Worm (Caenorhabditis elegans) whole organism, L4 larva: ENCODE measurements around the gene swt-1.

Experiments
- F26F4.8 ChIP-seq: fragments of 200-800 bp; sonication (Bioruptor generic); conservative IDR thresholded peaks from 2 replicates; pipeline ENCODE4 v1.3.6; 2022; ENCODE audit warnings: missing genetic modification characterization, missing compliant biosample characterization
- F44E2.7 ChIP-seq: fragments of 200-800 bp; sonication (Bioruptor generic); IDR thresholded peaks from 2 replicates; pipeline ENCODE4 v2.1.2; 2022; ENCODE audit warnings: missing genetic modification characterization, missing compliant biosample characterization
- F49E8.2 ChIP-seq: sonication (generic microtip); optimal IDR thresholded peaks from 2 replicates; lab custom pipeline; 2016; ENCODE audit warnings: missing compliant biosample characterization, mild to moderate bottlenecking, missing genetic modification characterization, borderline replicate concordance
- R02D3.7 ChIP-seq: fragments of 150-350 bp; sonication (generic microtip); optimal IDR thresholded peaks from 3 replicates; lab custom pipeline; 2014; ENCODE audit warnings: missing biosample characterization, missing genetic modification characterization
- T20F7.1 ChIP-seq: fragments of 200-800 bp; sonication (Bioruptor generic); optimal IDR thresholded peaks from 2 replicates; lab custom pipeline; 2018; ENCODE audit warnings: mild to moderate bottlenecking, missing genetic modification characterization, missing compliant biosample characterization
- Y105C5A.15 ChIP-seq: fragments of 200-800 bp; sonication (Bioruptor generic); IDR thresholded peaks from 2 replicates; pipeline ENCODE4 v1.3.6; 2022; ENCODE audit warnings: missing genetic modification characterization, missing compliant biosample characterization
- Y48G9A.11 ChIP-seq: fragments of 200-800 bp; sonication (Bioruptor generic); IDR thresholded peaks from 2 replicates; pipeline ENCODE4 v1.3.6; 2022; ENCODE audit warnings: missing genetic modification reagents, missing genetic modification characterization, missing compliant biosample characterization
- Y5F2A.4 ChIP-seq: fragments of 200-800 bp; sonication (Bioruptor generic); optimal IDR thresholded peaks from 2 replicates; lab custom pipeline; 2018; ENCODE audit warnings: mild to moderate bottlenecking, missing genetic modification characterization, missing compliant biosample characterization
- Y75B8A.6 ChIP-seq: fragments of 200-800 bp; sonication (Bioruptor generic); IDR thresholded peaks from 2 replicates; pipeline ENCODE4 v1.3.6; 2022; ENCODE audit warnings: missing genetic modification reagents, missing genetic modification characterization, missing compliant biosample characterization
- aly-2 ChIP-seq: sonication (generic microtip); optimal IDR thresholded peaks from 2 replicates; lab custom pipeline; 2018; ENCODE audit warnings: missing biosample characterization, missing genetic modification characterization
- ceh-28 ChIP-seq: fragments of 150-350 bp; optimal IDR thresholded peaks from 2 replicates; lab custom pipeline; 2014; ENCODE audit warnings: missing biosample characterization, missing genetic modification reagents, missing genetic modification characterization
- ceh-32 ChIP-seq: sonication (generic microtip); optimal IDR thresholded peaks from 2 replicates; lab custom pipeline; 2016; ENCODE audit warnings: mild to moderate bottlenecking, missing genetic modification characterization, missing compliant biosample characterization; ENCODE audit not compliant: poor library complexity
- cey-2 ChIP-seq: sonication (generic microtip); optimal IDR thresholded peaks from 3 replicates; lab custom pipeline; 2017; ENCODE audit warnings: missing genetic modification characterization, mild to moderate bottlenecking, missing compliant biosample characterization, antibody characterized with exemption, borderline replicate concordance; ENCODE audit not compliant: insufficient read depth
- ctbp-1 ChIP-seq: fragments of 200-800 bp; sonication (Bioruptor generic); IDR thresholded peaks from 2 replicates; pipeline ENCODE4 v1.3.6; 2022; ENCODE audit warnings: missing genetic modification reagents, missing genetic modification characterization, missing compliant biosample characterization
- dmd-6 ChIP-seq: fragments of 200-800 bp; sonication (Bioruptor generic); IDR thresholded peaks from 2 replicates; pipeline ENCODE4 v1.3.6; 2022; ENCODE audit warnings: missing genetic modification reagents, missing genetic modification characterization, missing compliant biosample characterization
- dmd-8 ChIP-seq: fragments of 200-800 bp; sonication (Bioruptor generic); IDR thresholded peaks from 2 replicates; pipeline ENCODE4 v1.3.6; 2022; ENCODE audit warnings: missing genetic modification characterization, missing compliant biosample characterization
- dmd-9 ChIP-seq: fragments of 200-800 bp; sonication (Bioruptor generic); IDR thresholded peaks from 2 replicates; pipeline ENCODE4 v1.3.6; 2022; ENCODE audit warnings: missing genetic modification reagents, missing genetic modification characterization, missing compliant biosample characterization
- dpl-1 ChIP-seq: fragments of 150-350 bp; optimal IDR thresholded peaks from 2 replicates; lab custom pipeline; 2014; ENCODE audit warnings: missing biosample characterization, missing genetic modification reagents, missing genetic modification characterization
- dve-1 ChIP-seq: sonication (generic microtip); optimal IDR thresholded peaks from 2 replicates; lab custom pipeline; 2017; ENCODE audit warnings: antibody characterized with exemption, mild to moderate bottlenecking, missing genetic modification characterization, missing compliant biosample characterization; ENCODE audit not compliant: insufficient read depth
- egl-43 ChIP-seq: fragments of 200-800 bp; sonication (Bioruptor generic); IDR thresholded peaks from 2 replicates; pipeline ENCODE4 v1.3.6; 2022; ENCODE audit warnings: missing genetic modification reagents, missing genetic modification characterization, missing compliant biosample characterization
- fos-1 ChIP-seq: fragments of 150-350 bp; optimal IDR thresholded peaks from 2 replicates; lab custom pipeline; 2014; ENCODE audit warnings: missing biosample characterization, missing genetic modification characterization
- gei-8 ChIP-seq: fragments of 200-800 bp; sonication (Bioruptor generic); optimal IDR thresholded peaks from 2 replicates; lab custom pipeline; 2018; ENCODE audit warnings: mild to moderate bottlenecking, missing genetic modification characterization, missing compliant biosample characterization
- hlh-30 ChIP-seq: sonication (generic microtip); optimal IDR thresholded peaks from 2 replicates; lab custom pipeline; 2017; ENCODE audit warnings: antibody characterized with exemption, mild to moderate bottlenecking, missing genetic modification characterization, missing compliant biosample characterization; ENCODE audit not compliant: insufficient read depth
- hmg-1.1 ChIP-seq: fragments of 200-800 bp; sonication (Bioruptor generic); IDR thresholded peaks from 2 replicates; pipeline ENCODE4 v1.3.6; 2022; ENCODE audit warnings: missing genetic modification reagents, missing genetic modification characterization, missing compliant biosample characterization
- lin-1 ChIP-seq: fragments of 200-800 bp; sonication (Bioruptor generic); IDR thresholded peaks from 2 replicates; pipeline ENCODE4 v1.3.6; 2022; ENCODE audit warnings: missing genetic modification reagents, missing genetic modification characterization, missing compliant biosample characterization
- lin-13 ChIP-seq: fragments of 150-350 bp; optimal IDR thresholded peaks from 2 replicates; lab custom pipeline; 2014; ENCODE audit warnings: missing biosample characterization, missing genetic modification reagents, missing genetic modification characterization
- lin-15B ChIP-seq: fragments of 150-350 bp; sonication (generic microtip); optimal IDR thresholded peaks from 3 replicates; lab custom pipeline; 2014; ENCODE audit warnings: missing biosample characterization, missing genetic modification characterization
- lin-29 ChIP-seq: fragments of 200-800 bp; sonication (Bioruptor generic); IDR thresholded peaks from 2 replicates; pipeline ENCODE4 v1.3.6; 2022; ENCODE audit warnings: missing genetic modification reagents, missing genetic modification characterization, missing compliant biosample characterization
- madf-5 ChIP-seq, 2 experiments: fragments of 200-800 bp; sonication (Bioruptor generic); IDR thresholded peaks; 2 replicates each; pipeline ENCODE4 v1.3.6; 2022; ENCODE audit warnings: missing compliant biosample characterization in 2 of 2, missing genetic modification characterization in 2 of 2
- madf-9 ChIP-seq: fragments of 200-800 bp; sonication (Bioruptor generic); conservative IDR thresholded peaks from 2 replicates; pipeline ENCODE4 v1.3.6; 2022; ENCODE audit warnings: missing genetic modification reagents, missing genetic modification characterization, missing compliant biosample characterization
- mdl-1 ChIP-seq, 2 experiments: fragments of 150-350 bp in 1 of 2; sonication (generic microtip) in 1 of 2; optimal IDR thresholded peaks; 2 replicates each; lab custom pipeline; 2014 to 2017; ENCODE audit warnings: missing biosample characterization in 2 of 2, missing genetic modification characterization in 2 of 2
- mdt-29 ChIP-seq: fragments of 200-800 bp; sonication (Bioruptor generic); IDR thresholded peaks from 2 replicates; pipeline ENCODE4 v1.3.6; 2022; ENCODE audit warnings: missing genetic modification reagents, missing genetic modification characterization, missing compliant biosample characterization
- mep-1 ChIP-seq: fragments of 150-350 bp; sonication (generic microtip); optimal IDR thresholded peaks from 3 replicates; lab custom pipeline; 2014; ENCODE audit warnings: missing biosample characterization, missing genetic modification characterization
- nhr-102 ChIP-seq: sonication (generic microtip); optimal IDR thresholded peaks from 2 replicates; lab custom pipeline; 2016; ENCODE audit warnings: mild to moderate bottlenecking, missing genetic modification characterization, moderate library complexity, missing compliant biosample characterization
- nhr-11 ChIP-seq: fragments of 150-350 bp; optimal IDR thresholded peaks from 2 replicates; lab custom pipeline; 2014; ENCODE audit warnings: missing biosample characterization, missing genetic modification characterization
- nhr-111 ChIP-seq: fragments of 200-800 bp; sonication (Bioruptor generic); optimal IDR thresholded peaks from 2 replicates; lab custom pipeline; 2018; ENCODE audit warnings: mild to moderate bottlenecking, missing genetic modification characterization, missing compliant biosample characterization
- nhr-28 ChIP-seq: fragments of 150-350 bp; optimal IDR thresholded peaks from 2 replicates; lab custom pipeline; 2014; ENCODE audit warnings: missing biosample characterization, missing genetic modification characterization
- nhr-41 ChIP-seq: fragments of 200-800 bp; sonication (Bioruptor generic); IDR thresholded peaks from 2 replicates; pipeline ENCODE4 v1.3.6; 2022; ENCODE audit warnings: missing genetic modification reagents, missing genetic modification characterization, missing compliant biosample characterization
- nhr-48 ChIP-seq: sonication (generic microtip); optimal IDR thresholded peaks from 2 replicates; lab custom pipeline; 2016; ENCODE audit warnings: mild to moderate bottlenecking, missing genetic modification characterization, missing compliant biosample characterization
- nhr-77 ChIP-seq: fragments of 150-350 bp; optimal IDR thresholded peaks from 2 replicates; lab custom pipeline; 2014; ENCODE audit warnings: missing biosample characterization, missing genetic modification characterization
- saeg-2 ChIP-seq: fragments of 200-800 bp; sonication (Bioruptor generic); IDR thresholded peaks from 2 replicates; pipeline ENCODE4 v1.3.6; 2022; ENCODE audit warnings: missing genetic modification reagents, missing genetic modification characterization, missing compliant biosample characterization
- sdz-12 ChIP-seq: fragments of 200-800 bp; sonication (Bioruptor generic); optimal IDR thresholded peaks from 2 replicates; lab custom pipeline; 2018; ENCODE audit warnings: mild to moderate bottlenecking, missing genetic modification characterization, missing compliant biosample characterization
- set-16 ChIP-seq: fragments of 200-800 bp; sonication (Bioruptor generic); IDR thresholded peaks from 2 replicates; pipeline ENCODE4 v1.3.6; 2022; ENCODE audit warnings: missing genetic modification reagents, missing genetic modification characterization, missing compliant biosample characterization
- snpc-4 ChIP-seq: fragments of 150-350 bp; optimal IDR thresholded peaks from 2 replicates; lab custom pipeline; 2014; ENCODE audit warnings: missing biosample characterization, missing genetic modification characterization
- spr-1 ChIP-seq: sonication (generic microtip); optimal IDR thresholded peaks from 2 replicates; lab custom pipeline; 2016; ENCODE audit warnings: mild to moderate bottlenecking, missing genetic modification characterization, missing compliant biosample characterization
- spr-3 ChIP-seq: fragments of 200-800 bp; sonication (Bioruptor generic); optimal IDR thresholded peaks from 2 replicates; lab custom pipeline; 2018; ENCODE audit warnings: mild to moderate bottlenecking, missing genetic modification characterization, missing compliant biosample characterization
- zfp-2 ChIP-seq: sonication (generic microtip); optimal IDR thresholded peaks from 2 replicates; lab custom pipeline; 2016; ENCODE audit warnings: mild to moderate bottlenecking, missing genetic modification characterization, missing compliant biosample characterization
- zfp-3 ChIP-seq: fragments of 200-800 bp; sonication (Bioruptor generic); conservative IDR thresholded peaks from 2 replicates; pipeline ENCODE4 v1.3.6; 2022; ENCODE audit warnings: missing genetic modification reagents, missing genetic modification characterization, missing compliant biosample characterization
- zip-11 ChIP-seq: fragments of 200-800 bp; sonication (Bioruptor generic); IDR thresholded peaks from 2 replicates; pipeline ENCODE4 v1.3.6; 2022; ENCODE audit warnings: missing genetic modification characterization, missing compliant biosample characterization
- zip-2 ChIP-seq: fragments of 150-350 bp; optimal IDR thresholded peaks from 2 replicates; lab custom pipeline; 2014; ENCODE audit warnings: missing biosample characterization, missing genetic modification characterization
- ztf-11 ChIP-seq: fragments of 150-350 bp; optimal IDR thresholded peaks from 2 replicates; lab custom pipeline; 2014; ENCODE audit warnings: missing biosample characterization, missing genetic modification characterization

swt-1 gene

ce11 chrIV:295734-296201, 11.5 kb upstream of the swt-1 start (continued):
- peak; percentile 39 for TF ChIP-seq gei-8 (GFP tag; lab: Kevin White, UChicago)
- no peak for TF ChIP-seq hmg-1.1 (GFP tag; lab: Robert Waterston, UW)
- TF ChIP-seq F26F4.8 (GFP tag; lab: Robert Waterston, UW): no peak
- no peak for TF ChIP-seq F44E2.7 (GFP tag; lab: Robert Waterston, UW)
- TF ChIP-seq dpl-1 (GFP tag; lab: Kevin White, UChicago): no peak
- no peak for TF ChIP-seq nhr-41 (GFP tag; lab: Robert Waterston, UW)
- TF ChIP-seq snpc-4 (tag; lab: Kevin White, UChicago): no peak
- TF ChIP-seq dmd-6 (GFP tag; lab: Robert Waterston, UW): peak; percentile 86
- TF ChIP-seq fos-1 (tag; lab: Kevin White, UChicago): no peak
- no peak for TF ChIP-seq spr-1 (tag; lab: Kevin White, UChicago)
- peak; percentile 23; the same call in 1 of the 2 replicates for TF ChIP-seq zfp-3 (GFP tag; lab: Robert Waterston, UW)
- TF ChIP-seq R02D3.7 (tag; lab: Kevin White, UChicago): no peak
- TF ChIP-seq mdt-29 (GFP tag; lab: Robert Waterston, UW): 0 out of 2 replicates have a peak, but pooled peaks have one; percentile 30
- no peak for TF ChIP-seq dmd-9 (GFP tag; lab: Robert Waterston, UW)
- no peak; the same call in 1 of the 2 replicates for TF ChIP-seq lin-1 (GFP tag; lab: Robert Waterston, UW)
- TF ChIP-seq ctbp-1 (GFP tag; lab: Robert Waterston, UW): no peak
- peak; percentile 67 for TF ChIP-seq nhr-28 (tag; lab: Kevin White, UChicago)
- peak; percentile 69 for TF ChIP-seq nhr-77 (tag; lab: Kevin White, UChicago)
- TF ChIP-seq mep-1 (tag; lab: Kevin White, UChicago): peak; percentile 52
- no peak for TF ChIP-seq spr-3
- no peak for TF ChIP-seq ceh-28 (tag; lab: Kevin White, UChicago)
- no peak for TF ChIP-seq set-16
- no peak for TF ChIP-seq F49E8.2
- TF ChIP-seq ztf-11 (tag; lab: Kevin White, UChicago): no peak
- TF ChIP-seq nhr-48: peak; percentile 54
- no peak for TF ChIP-seq madf-5 (GFP tag; IDR thresholded peaks at IDR 0.05; lab: Robert Waterston, UW)
- no peak for TF ChIP-seq Y5F2A.4 (GFP tag; lab: Kevin White, UChicago)
- TF ChIP-seq lin-13 (GFP tag; lab: Kevin White, UChicago): no peak
- TF ChIP-seq lin-15B (tag; lab: Kevin White, UChicago): no peak
- no peak for TF ChIP-seq Y105C5A.15 (GFP tag; lab: Robert Waterston, UW)
- no peak for TF ChIP-seq ceh-32 (tag; lab: Kevin White, UChicago)
- TF ChIP-seq lin-29 (GFP tag; lab: Robert Waterston, UW): no peak
- no peak for TF ChIP-seq nhr-11 (tag; lab: Kevin White, UChicago)
- TF ChIP-seq nhr-111 (GFP tag; lab: Kevin White, UChicago): no peak
- TF ChIP-seq cey-2 (tag; lab: Kevin White, UChicago): no peak
- TF ChIP-seq Y75B8A.6 (GFP tag; lab: Robert Waterston, UW): 0 out of 2 replicates have a peak, but pooled peaks have one; percentile 21
- TF ChIP-seq zfp-2 (tag; lab: Kevin White, UChicago): no peak
- TF ChIP-seq zip-2 (tag; lab: Kevin White, UChicago): no peak
- peak in 1 of 2 experiments; percentile 18 for TF ChIP-seq mdl-1 (tag; optimal IDR thresholded peaks at IDR 0.05; lab: Kevin White, UChicago)
- no peak for TF ChIP-seq dmd-8 (GFP tag; lab: Robert Waterston, UW)
- TF ChIP-seq sdz-12: no peak
- no peak for TF ChIP-seq madf-9
- peak; percentile 66 for TF ChIP-seq dve-1 (tag; lab: Kevin White, UChicago)
- TF ChIP-seq egl-43 (GFP tag; lab: Robert Waterston, UW): no peak
- peak; percentile 17 for TF ChIP-seq T20F7.1
- TF ChIP-seq Y48G9A.11 (GFP tag; lab: Robert Waterston, UW): no peak
- TF ChIP-seq saeg-2 (GFP tag; lab: Robert Waterston, UW): 0 out of 2 replicates have a peak, but pooled peaks have one; percentile 10
- no peak for TF ChIP-seq aly-2 (tag; lab: Kevin White, UChicago)
- TF ChIP-seq zip-11 (GFP tag; lab: Robert Waterston, UW): no peak
- TF ChIP-seq nhr-102 (tag; lab: Kevin White, UChicago): peak; percentile 54
- peak; percentile 70 for TF ChIP-seq hlh-30
